Fruit fly (Drosophila melanogaster): ENCODE measurements around the gene Prx6a.

Prx6a gene

dm6 chr2L:2872309-2872932 is 5.6 kb downstream of the Prx6a start (continued):
- TF ChIP-seq pita (GFP tag; optimal IDR thresholded peaks at IDR 0.05) (no peak), croc (GFP tag; conservative IDR thresholded peaks at IDR 0.05) (no peak), CG42726 (GFP tag; IDR thresholded peaks at IDR 0.05; ENCODE audit: partially characterized antibody) (no peak), CG13894 (tag; optimal IDR thresholded peaks at IDR 0.05) (peak; percentile 21), CG12391 (tag; optimal IDR thresholded peaks at IDR 0.05) (peak; percentile 3), Tbp (GFP tag; optimal IDR thresholded peaks at IDR 0.05) (no peak), Hsf (GFP tag; optimal IDR thresholded peaks at IDR 0.05) (peak; percentile 9), CG12155 (GFP tag; optimal IDR thresholded peaks at IDR 0.05) (no peak), CG13123 (GFP tag; optimal IDR thresholded peaks at IDR 0.05) (no peak), hkb (optimal IDR thresholded peaks at IDR 0.05) (no peak), hkb (GFP tag; IDR thresholded peaks at IDR 0.05) (peak; percentile 42; the same call in 1 of the 2 replicates), kni (GFP tag; optimal IDR thresholded peaks at IDR 0.05) (no peak), Ptx1 (GFP tag; IDR thresholded peaks at IDR 0.05) (peak; percentile 66), CG10147 (GFP tag; optimal IDR thresholded peaks at IDR 0.05) (peak; percentile 31), Adf1 (GFP tag; IDR thresholded peaks at IDR 0.05) (no peak), twi (tag; optimal IDR thresholded peaks at IDR 0.05) (peak; percentile 4), pan (optimal IDR thresholded peaks at IDR 0.05) (no peak), pan (GFP tag; optimal IDR thresholded peaks at IDR 0.05 in 1 of 2, IDR thresholded peaks at IDR 0.05 in 1 of 2) (peak in 1 of 2 experiments; percentile 63), CG34224 (GFP tag; IDR thresholded peaks at IDR 0.05; ENCODE audit: partially characterized antibody) (no peak), CG31441 (GFP tag; IDR thresholded peaks at IDR 0.05) (peak; percentile 28; the same call in 1 of the 2 replicates), Pdp1 (GFP tag; optimal IDR thresholded peaks at IDR 0.05) (peak in 1 of 2 experiments; percentile 97), phol (tag; optimal IDR thresholded peaks at IDR 0.05) (peak; percentile 19), Dref (GFP tag; IDR thresholded peaks at IDR 0.05) (no peak), D19A (tag; optimal IDR thresholded peaks at IDR 0.05) (peak; percentile 55), CG14050 (GFP tag; IDR thresholded peaks at IDR 0.05) (no peak), CG9932 (GFP tag; IDR thresholded peaks at IDR 0.05) (peak; percentile 35; the same call in 1 of the 2 replicates), CG7556 (GFP tag; optimal IDR thresholded peaks at IDR 0.05) (peak; percentile 46), CG7357 (GFP tag; IDR thresholded peaks at IDR 0.05) (peak; percentile 33; the same call in 1 of the 3 replicates), Nf-YB (GFP tag; optimal IDR thresholded peaks at IDR 0.05) (peak; percentile 11), Dip3 (GFP tag; optimal IDR thresholded peaks at IDR 0.05) (no peak), gfzf (GFP tag; optimal IDR thresholded peaks at IDR 0.05) (no peak), Deaf1 (tag; optimal IDR thresholded peaks at IDR 0.05) (peak; percentile 26), CG12104 (GFP tag; optimal IDR thresholded peaks at IDR 0.05) (peak; percentile 15), CG18619 (GFP tag; optimal IDR thresholded peaks at IDR 0.05) (peak; percentile 49), fd3F (GFP tag; optimal IDR thresholded peaks at IDR 0.05) (peak; percentile 67), Doc3 (GFP tag; IDR thresholded peaks at IDR 0.05; ENCODE audit: partially characterized antibody) (no peak), GATAe (GFP tag; conservative IDR thresholded peaks at IDR 0.05) (no peak), ase (GFP tag; IDR thresholded peaks at IDR 0.05) (0 out of 3 replicates have a peak, but pooled peaks have one; percentile 17), CG34376 (GFP tag; optimal IDR thresholded peaks at IDR 0.05) (peak; percentile 74), slbo (GFP tag; IDR thresholded peaks at IDR 0.05) (peak; percentile 63), CG7839 (tag; optimal IDR thresholded peaks at IDR 0.05) (peak; percentile 72), CG2875 (GFP tag; optimal IDR thresholded peaks at IDR 0.05) (peak; percentile 1), sob (GFP tag; IDR thresholded peaks at IDR 0.05) (peak; percentile 51; the same call in 1 of the 2 replicates), CG14667 (GFP tag; IDR thresholded peaks at IDR 0.05) (peak; percentile 20; the same call in 1 of the 2 replicates), bcd (GFP tag; optimal IDR thresholded peaks at IDR 0.05) (peak; percentile 16), ind (GFP tag; optimal IDR thresholded peaks at IDR 0.05) (no peak), CG18262 (tag; optimal IDR thresholded peaks at IDR 0.05) (peak; percentile 17), Xbp1 (GFP tag; optimal IDR thresholded peaks at IDR 0.05) (peak; percentile 18), CG13424 (tag; optimal IDR thresholded peaks at IDR 0.05) (peak; percentile 45), tgo (GFP tag; IDR thresholded peaks at IDR 0.05) (peak; percentile 26; the same call in 1 of the 3 replicates)
